Fruit fly (Drosophila melanogaster) whole organism, prepupa: Measurements from ENCODE around the gene CG43084.

Experiments
- CG10631 ChIP-seq: fragments of 200-800 bp; sonication (Bioruptor generic); optimal IDR thresholded peaks from 2 replicates; lab custom pipeline; 2016; ENCODE audit warnings: missing biosample characterization, missing genetic modification characterization
- CG15336 ChIP-seq: fragments of 200-800 bp; sonication (Bioruptor generic); IDR thresholded peaks from 2 replicates; pipeline ENCODE4 v1.3.6; 2022; ENCODE audit warnings: missing biosample characterization, missing genetic modification characterization
- CG16779 ChIP-seq: fragments of 200-800 bp; sonication (Bioruptor generic); optimal IDR thresholded peaks from 3 replicates; lab custom pipeline; 2017; ENCODE audit warnings: missing biosample characterization, mild to moderate bottlenecking, missing genetic modification characterization
- CG6276 ChIP-seq: fragments of 200-800 bp; sonication (Bioruptor generic); optimal IDR thresholded peaks from 2 replicates; lab custom pipeline; 2017; ENCODE audit warnings: missing biosample characterization, mild to moderate bottlenecking, missing genetic modification characterization
- CG6792 ChIP-seq: fragments of 200-800 bp; sonication (Bioruptor generic); optimal IDR thresholded peaks from 3 replicates; lab custom pipeline; 2016; ENCODE audit warnings: missing biosample characterization, missing genetic modification characterization
- CG6854 ChIP-seq: fragments of 200-800 bp; sonication (Bioruptor generic); optimal IDR thresholded peaks from 2 replicates; lab custom pipeline; 2017; ENCODE audit warnings: missing biosample characterization, mild to moderate bottlenecking, missing genetic modification characterization
- CG7368 ChIP-seq: fragments of 200-800 bp; sonication (Bioruptor generic); optimal IDR thresholded peaks from 3 replicates; lab custom pipeline; 2016; ENCODE audit warnings: missing biosample characterization, missing genetic modification characterization
- Ets96B ChIP-seq: fragments of 200-800 bp; optimal IDR thresholded peaks from 2 replicates; lab custom pipeline; 2019; ENCODE audit warnings: missing biosample characterization, mild to moderate bottlenecking, missing genetic modification characterization, moderate library complexity
- Sox102F ChIP-seq: fragments of 200-800 bp; sonication (Bioruptor generic); optimal IDR thresholded peaks from 2 replicates; lab custom pipeline; 2016; ENCODE audit warnings: missing biosample characterization, mild to moderate bottlenecking, missing genetic modification characterization
- achi ChIP-seq: fragments of 200-800 bp; sonication (Bioruptor generic); optimal IDR thresholded peaks from 3 replicates; lab custom pipeline; 2016; ENCODE audit warnings: missing biosample characterization, missing genetic modification characterization
- lz ChIP-seq: fragments of 200-800 bp; sonication (Bioruptor generic); optimal IDR thresholded peaks from 3 replicates; lab custom pipeline; 2016; ENCODE audit warnings: missing biosample characterization, missing genetic modification characterization

DNA sequence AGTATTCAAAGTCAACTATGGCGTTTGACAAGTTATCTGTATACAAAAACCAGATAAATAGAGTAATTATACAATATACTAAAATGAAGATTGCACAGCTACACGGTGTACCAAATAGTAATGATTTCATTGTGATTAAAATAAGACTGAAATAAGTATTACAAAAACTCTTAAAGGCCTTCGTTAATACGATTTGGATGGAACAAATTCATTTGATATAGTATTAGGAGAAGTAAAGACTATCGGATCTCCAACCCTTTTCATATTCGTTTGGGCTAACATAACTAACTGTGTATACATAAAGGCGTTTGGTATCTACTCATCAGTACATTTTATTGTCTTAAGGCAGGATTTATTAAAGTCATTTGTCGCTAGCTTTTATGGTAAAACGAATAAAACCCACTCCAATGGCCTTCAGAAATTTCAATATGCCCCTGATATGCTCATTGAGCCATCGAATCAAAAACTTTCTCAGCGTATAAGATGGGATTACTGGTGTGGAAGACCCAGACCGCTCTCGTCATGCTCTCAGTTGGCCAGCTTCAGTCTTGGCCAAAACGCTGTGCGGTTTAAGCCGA lies 32.8 kb downstream of the CG43084 start, which contains the start of the genes CG7579 and Pgant8:
- TF ChIP-seq CG6792 (GFP tag; lab: Kevin White, UChicago) (no peak), achi (no peak), CG10631 (GFP tag; lab: Kevin White, UChicago) (no peak), Sox102F (GFP tag; lab: Kevin White, UChicago) (no peak), lz (no peak), CG6276 (GFP tag; lab: Kevin White, UChicago) (no peak), Ets96B (tag; lab: Kevin White, UChicago) (no peak), CG15336 (no peak), CG7368 (GFP tag; lab: Kevin White, UChicago) (no peak), CG16779 (tag; lab: Kevin White, UChicago) (no peak), CG6854 (GFP tag; lab: Kevin White, UChicago) (no peak)
